Worm (Caenorhabditis elegans): ENCODE measurements around the gene str-116.

Gene str-116

DNA sequence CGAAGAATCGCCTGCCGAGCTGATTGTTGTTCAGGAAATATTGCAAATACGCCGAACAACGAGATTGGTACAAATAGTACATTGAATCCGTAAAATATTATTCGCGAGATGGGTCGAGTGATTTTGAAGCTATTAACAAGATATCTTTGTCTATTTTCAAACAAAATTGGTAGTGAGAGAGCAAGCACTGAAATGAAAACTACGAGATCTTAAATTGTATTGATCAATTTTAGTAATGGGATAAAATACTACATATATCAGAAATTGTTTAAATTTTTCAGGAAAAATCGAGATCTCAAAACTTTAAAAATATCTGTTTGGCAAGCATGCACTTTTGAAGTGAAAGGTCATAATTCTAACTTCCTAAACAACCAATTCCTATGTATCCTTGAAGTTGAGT, 37.4 kb downstream of the str-116 start:
- no peak for TF ChIP-seq mep-1 (tag; optimal IDR thresholded peaks at IDR 0.05)
- TF ChIP-seq mls-2 (tag; optimal IDR thresholded peaks at IDR 0.05), result no peak
- no peak for TF ChIP-seq lin-13 (tag; optimal IDR thresholded peaks at IDR 0.05)
- no peak for TF ChIP-seq unc-39 (tag; optimal IDR thresholded peaks at IDR 0.05)
- no peak for TF ChIP-seq elt-1 (tag; optimal IDR thresholded peaks at IDR 0.05; ENCODE audit: borderline replicate concordance, insufficient read depth)
- TF ChIP-seq unc-120 (tag; optimal IDR thresholded peaks at IDR 0.05; ENCODE audit: poor library complexity, severe bottlenecking), result no peak
- no peak for TF ChIP-seq drap-1 (GFP tag; optimal IDR thresholded peaks at IDR 0.05)

DNA sequence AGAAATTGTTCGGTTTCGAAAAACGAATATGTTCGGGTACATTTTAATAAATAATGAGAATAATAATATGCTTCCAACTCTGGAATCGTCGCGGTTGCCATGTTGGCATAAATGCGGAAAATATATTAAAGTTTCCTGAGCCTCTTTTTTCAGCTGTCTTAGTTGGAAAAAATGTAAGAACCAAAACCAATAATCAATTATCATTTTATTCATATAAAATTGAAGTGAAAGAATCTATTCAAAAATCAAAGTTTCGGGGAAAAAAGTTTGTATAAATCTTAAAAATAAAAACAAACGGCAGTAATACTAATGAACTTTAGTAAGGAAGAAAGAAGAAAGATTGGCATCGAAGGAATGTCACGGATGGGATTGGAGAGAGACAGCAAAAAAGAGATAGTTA, 38.1 kb downstream of the str-116 start, which contains the start of gene srh-45:
TSS of gene srh-45 (minus strand) at position 101 of the 400 bp plus-strand sequence.
- TF ChIP-seq ztf-11 (tag; optimal IDR thresholded peaks at IDR 0.05) (no peak), snpc-4 (tag; optimal IDR thresholded peaks at IDR 0.05) (no peak), M03D4.4 (tag; optimal IDR thresholded peaks at IDR 0.05) (no peak), sem-2 (GFP tag; optimal IDR thresholded peaks at IDR 0.05) (no peak), drap-1 (GFP tag; optimal IDR thresholded peaks at IDR 0.05) (no peak), nhr-76 (tag; optimal IDR thresholded peaks at IDR 0.05) (no peak), zip-8 (tag; optimal IDR thresholded peaks at IDR 0.05) (no peak), tbx-8 (GFP tag; optimal IDR thresholded peaks at IDR 0.05) (no peak), sptf-1 (tag; optimal IDR thresholded peaks at IDR 0.05) (no peak), lin-32 (GFP tag; optimal IDR thresholded peaks at IDR 0.05) (no peak), nhr-12 (tag; optimal IDR thresholded peaks at IDR 0.05) (no peak), mab-5 (tag; optimal IDR thresholded peaks at IDR 0.05) (no peak), ham-2 (GFP tag; optimal IDR thresholded peaks at IDR 0.05) (no peak), cnd-1 (tag; optimal IDR thresholded peaks at IDR 0.05) (no peak), lin-13 (tag; optimal IDR thresholded peaks at IDR 0.05) (no peak)

DNA sequence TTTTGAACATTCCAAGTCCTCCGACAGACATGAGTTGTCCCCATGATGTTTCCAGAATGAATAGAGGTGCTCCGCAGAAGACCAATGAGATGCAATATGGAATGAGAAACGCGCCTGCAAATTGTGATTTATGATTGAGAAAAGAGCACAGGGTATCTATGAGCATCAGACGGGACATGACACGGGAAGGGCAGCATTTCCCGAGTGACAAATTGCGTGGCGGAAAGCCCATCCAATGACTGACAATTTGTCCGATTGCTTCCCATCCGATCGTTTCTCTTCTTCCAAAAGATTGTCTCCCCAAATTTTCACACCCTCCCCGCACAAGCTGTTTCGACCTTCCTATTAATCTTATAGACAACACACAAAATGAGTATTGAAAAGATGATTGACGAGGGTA, 41.0 kb downstream of the str-116 start:
- TF ChIP-seq nhr-237 (tag; optimal IDR thresholded peaks at IDR 0.05) (no peak), lin-13 (tag; optimal IDR thresholded peaks at IDR 0.05) (no peak), mep-1 (tag; optimal IDR thresholded peaks at IDR 0.05) (no peak), lin-32 (GFP tag; optimal IDR thresholded peaks at IDR 0.05) (no peak), elt-3 (tag; optimal IDR thresholded peaks at IDR 0.05) (no peak), ceh-39 (tag; optimal IDR thresholded peaks at IDR 0.05) (no peak), unc-120 (tag; optimal IDR thresholded peaks at IDR 0.05; ENCODE audit: poor library complexity, severe bottlenecking) (peak; percentile 87), blmp-1 (tag; optimal IDR thresholded peaks at IDR 0.05) (no peak), unc-39 (tag; optimal IDR thresholded peaks at IDR 0.05) (no peak), M03D4.4 (tag; optimal IDR thresholded peaks at IDR 0.05) (no peak), tbx-8 (GFP tag; optimal IDR thresholded peaks at IDR 0.05) (no peak), sptf-1 (tag; optimal IDR thresholded peaks at IDR 0.05) (no peak), lsy-2 (tag; optimal IDR thresholded peaks at IDR 0.05) (no peak), mab-5 (tag; optimal IDR thresholded peaks at IDR 0.05) (peak; percentile 72), nhr-2 (tag; optimal IDR thresholded peaks at IDR 0.05) (no peak), ham-2 (GFP tag; optimal IDR thresholded peaks at IDR 0.05) (no peak), snpc-4 (tag; optimal IDR thresholded peaks at IDR 0.05) (no peak), nhr-28 (tag; optimal IDR thresholded peaks at IDR 0.05) (no peak), sem-2 (GFP tag; optimal IDR thresholded peaks at IDR 0.05) (no peak), cnd-1 (tag; optimal IDR thresholded peaks at IDR 0.05) (no peak), hlh-1 (tag; optimal IDR thresholded peaks at IDR 0.05) (peak; percentile 1), unc-62 (GFP tag; optimal IDR thresholded peaks at IDR 0.05) (peak; percentile 98), ces-1 (GFP tag; optimal IDR thresholded peaks at IDR 0.05) (no peak), drap-1 (GFP tag; optimal IDR thresholded peaks at IDR 0.05) (no peak), ceh-43 (GFP tag; optimal IDR thresholded peaks at IDR 0.05) (no peak), mls-2 (tag; optimal IDR thresholded peaks at IDR 0.05) (no peak), ztf-11 (tag; optimal IDR thresholded peaks at IDR 0.05) (no peak), ceh-83 (GFP tag; optimal IDR thresholded peaks at IDR 0.05) (no peak), bed-3 (GFP tag; optimal IDR thresholded peaks at IDR 0.05) (no peak), nhr-76 (tag; optimal IDR thresholded peaks at IDR 0.05) (no peak), zip-8 (tag; optimal IDR thresholded peaks at IDR 0.05) (no peak), nhr-12 (tag; optimal IDR thresholded peaks at IDR 0.05) (no peak), flh-1 (GFP tag; optimal IDR thresholded peaks at IDR 0.05) (no peak)

DNA sequence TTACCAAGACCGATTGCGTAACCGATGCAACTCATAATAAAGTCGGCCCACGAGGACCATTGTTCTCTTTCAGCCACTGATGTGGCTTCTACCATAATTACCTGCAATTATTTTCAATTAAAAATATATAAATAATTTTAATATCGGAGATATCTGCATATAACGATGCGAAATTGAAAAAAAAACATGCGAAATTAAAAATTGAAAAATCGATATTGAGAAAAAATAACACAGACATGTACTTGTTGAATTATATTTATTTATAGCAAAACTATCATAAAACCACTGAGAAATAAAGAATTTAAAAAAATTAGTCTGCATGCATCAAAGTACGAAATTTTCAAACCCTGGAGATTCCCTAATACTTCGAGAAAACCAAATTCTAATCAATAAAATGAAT, 41.6 kb downstream of the str-116 start, which contains the start of gene snf-11:
TSS of gene snf-11 (minus strand) at position 101 of the 400 bp plus-strand sequence.
- no peak for TF ChIP-seq bed-3 (GFP tag; optimal IDR thresholded peaks at IDR 0.05)
- no peak for TF ChIP-seq zip-8 (tag; optimal IDR thresholded peaks at IDR 0.05)
- no peak for TF ChIP-seq M03D4.4 (tag; optimal IDR thresholded peaks at IDR 0.05)
- no peak for TF ChIP-seq ceh-43 (GFP tag; optimal IDR thresholded peaks at IDR 0.05)
- TF ChIP-seq nhr-12 (tag; optimal IDR thresholded peaks at IDR 0.05), result no peak
- TF ChIP-seq nhr-76 (tag; optimal IDR thresholded peaks at IDR 0.05), result no peak
- TF ChIP-seq cnd-1 (tag; optimal IDR thresholded peaks at IDR 0.05), result no peak
- TF ChIP-seq mab-5 (tag; optimal IDR thresholded peaks at IDR 0.05), result no peak
- no peak for TF ChIP-seq ceh-39 (tag; optimal IDR thresholded peaks at IDR 0.05)
- no peak for TF ChIP-seq nhr-2 (tag; optimal IDR thresholded peaks at IDR 0.05)
